Worm (Caenorhabditis elegans): ENCODE measurements around the gene hex-1.

Gene hex-1

ce11 chrX:2233929-2234328 is 13.0 kb downstream of the hex-1 start, which contains the start of gene T14F9.2 (continued):
- TF ChIP-seq C04F5.9 (tag; optimal IDR thresholded peaks at IDR 0.05) (peak; percentile 34), hlh-17 (GFP tag; optimal IDR thresholded peaks at IDR 0.05; ENCODE audit: borderline replicate concordance) (no peak), unc-86 (tag; optimal IDR thresholded peaks at IDR 0.05) (no peak), tlp-1 (tag; optimal IDR thresholded peaks at IDR 0.05) (no peak), skn-1 (tag; optimal IDR thresholded peaks at IDR 0.05) (peak; percentile 89), nhr-77 (tag; optimal IDR thresholded peaks at IDR 0.05) (no peak), egl-27 (tag; optimal IDR thresholded peaks at IDR 0.05) (no peak), C16A3.4 (tag; optimal IDR thresholded peaks at IDR 0.05) (no peak), rnt-1 (tag; optimal IDR thresholded peaks at IDR 0.05) (peak; percentile 63), nhr-85 (tag) (peak; percentile 79), isw-1 (GFP tag; IDR thresholded peaks at IDR 0.05) (no peak), ceh-82 (tag; optimal IDR thresholded peaks at IDR 0.05) (no peak), zip-4 (GFP tag; optimal IDR thresholded peaks at IDR 0.05) (no peak), unc-62 (GFP tag; optimal IDR thresholded peaks at IDR 0.05) (no peak), egl-13 (tag; optimal IDR thresholded peaks at IDR 0.05) (no peak), xbp-1 (tag; optimal IDR thresholded peaks at IDR 0.05) (peak; percentile 33), fkh-8 (tag; optimal IDR thresholded peaks at IDR 0.05) (no peak), ama-1 (optimal IDR thresholded peaks at IDR 0.05) (no peak), snu-23 (GFP tag; optimal IDR thresholded peaks at IDR 0.05) (peak; percentile 74), tbx-2 (tag; optimal IDR thresholded peaks at IDR 0.05) (peak; percentile 45), nhr-28 (tag; optimal IDR thresholded peaks at IDR 0.05) (no peak), unc-130 (tag; optimal IDR thresholded peaks at IDR 0.05) (peak; percentile 7), blmp-1 (tag; optimal IDR thresholded peaks at IDR 0.05) (peak; percentile 39), F16B12.6 (tag; optimal IDR thresholded peaks at IDR 0.05) (no peak), ceh-90 (tag; optimal IDR thresholded peaks at IDR 0.05) (peak; percentile 8), nhr-84 (tag; optimal IDR thresholded peaks at IDR 0.05) (no peak), pqm-1 (tag; optimal IDR thresholded peaks at IDR 0.05) (no peak), ets-5 (GFP tag; IDR thresholded peaks at IDR 0.05) (no peak), ztf-11 (tag; optimal IDR thresholded peaks at IDR 0.05) (no peak), elt-2 (tag; optimal IDR thresholded peaks at IDR 0.05) (peak; percentile 20), nhr-12 (tag; optimal IDR thresholded peaks at IDR 0.05) (no peak), jun-1 (tag; optimal IDR thresholded peaks at IDR 0.05) (no peak), nhr-20 (tag; optimal IDR thresholded peaks at IDR 0.05) (peak; percentile 60), hpl-2 (GFP tag; optimal IDR thresholded peaks at IDR 0.05) (no peak), snpc-4 (tag; optimal IDR thresholded peaks at IDR 0.05) (no peak), lin-35 (GFP tag; optimal IDR thresholded peaks at IDR 0.05) (peak in 1 of 2 experiments; percentile 71), swsn-7 (tag; optimal IDR thresholded peaks at IDR 0.05) (peak; percentile 42), unc-98 (GFP tag; IDR thresholded peaks at IDR 0.05) (no peak), lin-39 (tag; optimal IDR thresholded peaks at IDR 0.05) (no peak), nhr-90 (tag; optimal IDR thresholded peaks at IDR 0.05; ENCODE audit: poor library complexity) (peak; percentile 37), pax-3 (tag; optimal IDR thresholded peaks at IDR 0.05) (no peak), lir-3 (tag; optimal IDR thresholded peaks at IDR 0.05; ENCODE audit: poor library complexity) (peak; percentile 3), mep-1 (tag; optimal IDR thresholded peaks at IDR 0.05) (peak; percentile 76), vab-15 (tag; optimal IDR thresholded peaks at IDR 0.05) (no peak), fos-1 (tag; optimal IDR thresholded peaks at IDR 0.05) (no peak), irx-1 (tag; optimal IDR thresholded peaks at IDR 0.05) (peak; percentile 37)
